Fruit fly (Drosophila melanogaster) whole organism, prepupa: Measurements from ENCODE around the gene Arpc4.

ENCODE experiments used
- CG16779 ChIP-seq: fragments of 200-800 bp; sonication (Bioruptor generic); optimal IDR thresholded peaks from 3 replicates; lab custom pipeline; 2017; ENCODE audit warnings: missing biosample characterization, mild to moderate bottlenecking, missing genetic modification characterization
- CG3919 ChIP-seq: fragments of 200-800 bp; sonication (Bioruptor generic); optimal IDR thresholded peaks from 3 replicates; lab custom pipeline; 2016; ENCODE audit warnings: missing biosample characterization, missing genetic modification characterization
- CG6792 ChIP-seq: fragments of 200-800 bp; sonication (Bioruptor generic); optimal IDR thresholded peaks from 3 replicates; lab custom pipeline; 2016; ENCODE audit warnings: missing biosample characterization, missing genetic modification characterization
- CG6808 ChIP-seq: fragments of 200-800 bp; sonication (Bioruptor generic); optimal IDR thresholded peaks from 3 replicates; lab custom pipeline; 2017; ENCODE audit warnings: missing biosample characterization, missing genetic modification characterization, mild to moderate bottlenecking, moderate library complexity, missing genetic modification reagents
- Ets21C ChIP-seq: fragments of 200-800 bp; sonication (Bioruptor generic); optimal IDR thresholded peaks from 3 replicates; lab custom pipeline; 2016; ENCODE audit warnings: missing biosample characterization, missing genetic modification characterization
- Hr38 ChIP-seq: sonication (Bioruptor generic); optimal IDR thresholded peaks from 2 replicates; lab custom pipeline; 2016; ENCODE audit warnings: missing biosample characterization, missing genetic modification characterization
- Hr4 ChIP-seq: fragments of 200-800 bp; sonication (Bioruptor generic); optimal IDR thresholded peaks from 3 replicates; lab custom pipeline; 2016; ENCODE audit warnings: missing biosample characterization, missing genetic modification characterization
- Met ChIP-seq: fragments of 200-800 bp; sonication (Bioruptor generic); optimal IDR thresholded peaks from 3 replicates; lab custom pipeline; 2016; ENCODE audit warnings: missing biosample characterization, missing genetic modification characterization
- OdsH ChIP-seq: fragments of 200-800 bp; sonication (Bioruptor generic); optimal IDR thresholded peaks from 3 replicates; lab custom pipeline; 2016; ENCODE audit warnings: missing biosample characterization, missing genetic modification characterization
- Sox102F ChIP-seq: fragments of 200-800 bp; sonication (Bioruptor generic); optimal IDR thresholded peaks from 2 replicates; lab custom pipeline; 2016; ENCODE audit warnings: missing biosample characterization, mild to moderate bottlenecking, missing genetic modification characterization
- eg ChIP-seq: fragments of 200-800 bp; sonication (Bioruptor generic); IDR thresholded peaks from 3 replicates; pipeline ENCODE4 v1.3.6; 2022; ENCODE audit warnings: missing biosample characterization, missing genetic modification characterization
- esn ChIP-seq: fragments of 200-800 bp; sonication (Bioruptor generic); optimal IDR thresholded peaks from 2 replicates; lab custom pipeline; 2016; ENCODE audit warnings: missing biosample characterization, mild to moderate bottlenecking, missing genetic modification characterization, moderate library complexity
- lz ChIP-seq: fragments of 200-800 bp; sonication (Bioruptor generic); optimal IDR thresholded peaks from 3 replicates; lab custom pipeline; 2016; ENCODE audit warnings: missing biosample characterization, missing genetic modification characterization

DNA sequence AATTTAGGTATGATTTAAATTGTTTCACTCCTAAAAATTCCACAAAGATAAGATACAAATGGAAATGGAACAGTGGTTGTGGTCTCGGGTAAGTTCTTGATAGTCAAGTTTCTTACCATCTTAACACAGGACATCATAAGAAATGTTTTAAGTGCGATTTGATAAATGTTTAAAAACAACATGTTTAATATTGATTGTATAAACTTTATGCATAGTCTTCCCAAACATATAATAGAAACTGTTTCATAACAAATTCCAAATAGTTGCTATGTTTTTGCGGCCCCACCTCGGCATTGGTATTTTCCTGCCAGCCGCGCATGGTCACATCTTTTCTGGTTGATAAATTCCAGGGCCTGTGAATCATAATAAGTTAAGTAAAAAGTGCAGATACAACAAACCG, at the start of gene Arpc4:
- TF ChIP-seq Ets21C (GFP tag; lab: Kevin White, UChicago), result peak; percentile 46
- no peak for TF ChIP-seq Hr38 (GFP tag; lab: Kevin White, UChicago)
- no peak for TF ChIP-seq Sox102F (GFP tag; lab: Kevin White, UChicago)
- TF ChIP-seq CG3919, result no peak
- TF ChIP-seq eg (GFP tag; lab: Robert Waterston, UW), result no peak; the same call in 1 of the 3 replicates
- no peak for TF ChIP-seq OdsH
- no peak for TF ChIP-seq CG16779 (tag; lab: Kevin White, UChicago)
- TF ChIP-seq Met (GFP tag; lab: Kevin White, UChicago), result peak; percentile 46
- peak; percentile 49 for TF ChIP-seq Hr4 (GFP tag; lab: Kevin White, UChicago)
- peak; percentile 42 for TF ChIP-seq CG6792 (GFP tag; lab: Kevin White, UChicago)
- TF ChIP-seq esn (GFP tag; lab: Kevin White, UChicago), result peak; percentile 70
- no peak for TF ChIP-seq CG6808 (GFP tag; lab: Kevin White, UChicago)
- peak; percentile 62 for TF ChIP-seq lz (GFP tag; lab: Kevin White, UChicago)
